Fruit fly (Drosophila melanogaster) whole organism, embryonic: Measurements from ENCODE around the gene dbe.

Source experiments
- CG11723 ChIP-seq: fragments of 200-800 bp; sonication (Bioruptor generic); optimal IDR thresholded peaks from 2 replicates; lab custom pipeline; 2017; ENCODE audit warnings: missing biosample characterization, mild to moderate bottlenecking, missing genetic modification characterization
- CG12071 ChIP-seq: fragments of 200-800 bp; sonication (Bioruptor generic); optimal IDR thresholded peaks from 3 replicates; lab custom pipeline; 2018; ENCODE audit warnings: missing biosample characterization, mild to moderate bottlenecking, missing genetic modification characterization
- CG12299 ChIP-seq: fragments of 200-800 bp; sonication (Bioruptor generic); optimal IDR thresholded peaks from 2 replicates; lab custom pipeline; 2018; ENCODE audit warnings: missing biosample characterization, mild to moderate bottlenecking, missing genetic modification characterization
- CG12659 ChIP-seq: fragments of 200-800 bp; sonication (Bioruptor generic); optimal IDR thresholded peaks from 3 replicates; lab custom pipeline; 2017; ENCODE audit warnings: mild to moderate bottlenecking, missing biosample characterization, missing genetic modification reagents, missing genetic modification characterization
- CG14860 ChIP-seq: fragments of 200-800 bp; sonication (Bioruptor generic); IDR thresholded peaks from 3 replicates; pipeline ENCODE4 v1.3.6; 2022; ENCODE audit warnings: missing biosample characterization, missing genetic modification characterization; ENCODE audit not compliant: partially characterized antibody
- CG16779 ChIP-seq: fragments of 200-800 bp; sonication (Bioruptor generic); IDR thresholded peaks from 2 replicates; pipeline ENCODE4 v1.3.6; 2022; ENCODE audit warnings: missing biosample characterization, missing genetic modification characterization
- CG17359 ChIP-seq: fragments of 200-800 bp; sonication (Bioruptor generic); optimal IDR thresholded peaks from 3 replicates; lab custom pipeline; 2018; ENCODE audit warnings: missing biosample characterization, mild to moderate bottlenecking, missing genetic modification characterization, moderate library complexity
- CG17568 ChIP-seq: fragments of 200-800 bp; sonication (Bioruptor generic); optimal IDR thresholded peaks from 2 replicates; lab custom pipeline; 2018; ENCODE audit warnings: missing biosample characterization, mild to moderate bottlenecking, missing genetic modification characterization, moderate library complexity
- CG18599 ChIP-seq: fragments of 200-800 bp; sonication (Bioruptor generic); optimal IDR thresholded peaks from 3 replicates; lab custom pipeline; 2017; ENCODE audit warnings: missing biosample characterization, missing genetic modification characterization, mild to moderate bottlenecking, moderate library complexity, missing genetic modification reagents
- CG18619 ChIP-seq: fragments of 200-800 bp; sonication (Bioruptor generic); optimal IDR thresholded peaks from 3 replicates; lab custom pipeline; 2017; ENCODE audit warnings: missing biosample characterization, mild to moderate bottlenecking, missing genetic modification characterization
- CG32532 ChIP-seq: fragments of 200-800 bp; sonication (Bioruptor generic); IDR thresholded peaks from 2 replicates; pipeline ENCODE4 v1.3.6; 2022; ENCODE audit warnings: missing biosample characterization, missing genetic modification characterization
- CG4424 ChIP-seq: fragments of 200-800 bp; sonication (Bioruptor generic); optimal IDR thresholded peaks from 3 replicates; lab custom pipeline; 2016; ENCODE audit warnings: missing biosample characterization, missing genetic modification characterization
- CG6683 ChIP-seq: fragments of 200-800 bp; sonication (Bioruptor generic); optimal IDR thresholded peaks from 2 replicates; lab custom pipeline; 2017; ENCODE audit warnings: missing biosample characterization, mild to moderate bottlenecking, missing genetic modification characterization, missing genetic modification reagents
- CG7928 ChIP-seq: fragments of 200-800 bp; sonication (Bioruptor generic); optimal IDR thresholded peaks from 2 replicates; lab custom pipeline; 2017; ENCODE audit warnings: missing biosample characterization, mild to moderate bottlenecking, missing genetic modification characterization
- CG9609 ChIP-seq: fragments of 200-800 bp; sonication (Bioruptor generic); optimal IDR thresholded peaks from 3 replicates; lab custom pipeline; 2016; ENCODE audit warnings: missing biosample characterization, missing genetic modification characterization
- CG9727 ChIP-seq: fragments of 200-800 bp; sonication (Bioruptor generic); optimal IDR thresholded peaks from 3 replicates; lab custom pipeline; 2017; ENCODE audit warnings: missing biosample characterization, mild to moderate bottlenecking, missing genetic modification characterization
- CoRest ChIP-seq: fragments of 200-800 bp; sonication (Bioruptor generic); optimal IDR thresholded peaks from 3 replicates; lab custom pipeline; 2018; ENCODE audit warnings: missing biosample characterization, mild to moderate bottlenecking, missing genetic modification characterization, moderate library complexity
- Deaf1 ChIP-seq: fragments of 200-800 bp; optimal IDR thresholded peaks from 3 replicates; lab custom pipeline; 2019; ENCODE audit warnings: missing biosample characterization, mild to moderate bottlenecking, missing genetic modification characterization, moderate library complexity
- Dip3 ChIP-seq: fragments of 200-800 bp; sonication (Bioruptor generic); optimal IDR thresholded peaks from 3 replicates; lab custom pipeline; 2016; ENCODE audit warnings: missing biosample characterization, missing genetic modification characterization
- Fer3 ChIP-seq: fragments of 200-800 bp; sonication (Bioruptor generic); optimal IDR thresholded peaks from 2 replicates; lab custom pipeline; 2018; ENCODE audit warnings: missing biosample characterization, mild to moderate bottlenecking, missing genetic modification characterization, moderate library complexity
- Hr78 ChIP-seq, 2 experiments: fragments of 200-800 bp in 1 of 2; fragments of >200 bp in 1 of 2; sonication (Bioruptor generic) in 1 of 2; optimal IDR thresholded peaks; 2 replicates each; lab custom pipeline; 2017 to 2019; ENCODE audit warnings: missing biosample characterization in 2 of 2, missing genetic modification characterization in 2 of 2, mild to moderate bottlenecking in 1 of 2, moderate library complexity in 1 of 2
- Jarid2 ChIP-seq: fragments of 200-800 bp; sonication (Bioruptor generic); optimal IDR thresholded peaks from 3 replicates; lab custom pipeline; 2017; ENCODE audit warnings: mild to moderate bottlenecking, missing biosample characterization, missing genetic modification reagents, missing genetic modification characterization
- Max ChIP-seq: fragments of 200-800 bp; sonication (Bioruptor generic); optimal IDR thresholded peaks from 2 replicates; lab custom pipeline; 2016; ENCODE audit warnings: missing biosample characterization, mild to moderate bottlenecking, missing genetic modification characterization
- Mrtf ChIP-seq: fragments of 200-800 bp; sonication (Bioruptor generic); IDR thresholded peaks from 3 replicates; pipeline ENCODE4 v1.3.6; 2022; ENCODE audit warnings: missing biosample characterization, missing genetic modification characterization
- Myb ChIP-seq: fragments of 200-800 bp; sonication (Bioruptor generic); optimal IDR thresholded peaks from 2 replicates; lab custom pipeline; 2016; ENCODE audit warnings: missing biosample characterization, missing genetic modification characterization
- NFAT ChIP-seq: fragments of 200-800 bp; sonication (Bioruptor generic); IDR thresholded peaks from 2 replicates; pipeline ENCODE4 v1.3.6; 2022; ENCODE audit warnings: missing biosample characterization, missing genetic modification characterization
- Nf-YA ChIP-seq: fragments of 200-800 bp; sonication (Bioruptor generic); IDR thresholded peaks from 2 replicates; pipeline ENCODE4 v1.3.6; 2022; ENCODE audit warnings: missing biosample characterization, missing genetic modification characterization
- Nf-YB ChIP-seq: fragments of 200-800 bp; sonication (Bioruptor generic); optimal IDR thresholded peaks from 3 replicates; lab custom pipeline; 2019; ENCODE audit warnings: missing biosample characterization, mild to moderate bottlenecking, missing genetic modification characterization, moderate library complexity
- PHDP ChIP-seq: fragments of 200-800 bp; sonication (Bioruptor generic); optimal IDR thresholded peaks from 3 replicates; lab custom pipeline; 2018; ENCODE audit warnings: missing biosample characterization, mild to moderate bottlenecking, missing genetic modification characterization, moderate library complexity
- Usf ChIP-seq: fragments of 200-800 bp; sonication (Bioruptor generic); optimal IDR thresholded peaks from 2 replicates; lab custom pipeline; 2017; ENCODE audit warnings: missing genotype, missing biosample characterization, missing genetic modification characterization
- Xrp1 ChIP-seq: fragments of 200-800 bp; sonication (Bioruptor generic); IDR thresholded peaks from 2 replicates; pipeline ENCODE4 v1.3.6; 2022; ENCODE audit warnings: missing biosample characterization, missing genetic modification characterization
- abd-A ChIP-seq: fragments of 200-800 bp; sonication (Bioruptor generic); optimal IDR thresholded peaks from 3 replicates; lab custom pipeline; 2019; ENCODE audit warnings: missing biosample characterization, mild to moderate bottlenecking, missing genetic modification characterization, moderate library complexity
- chinmo ChIP-seq: fragments of 200-800 bp; sonication (Bioruptor generic); IDR thresholded peaks from 4 replicates; pipeline ENCODE4 v1.3.6; 2022; ENCODE audit warnings: missing biosample characterization, missing genetic modification characterization; ENCODE audit not compliant: partially characterized antibody
- da ChIP-seq: fragments of 200-800 bp; sonication (Bioruptor generic); optimal IDR thresholded peaks from 2 replicates; lab custom pipeline; 2016; ENCODE audit warnings: missing biosample characterization, missing genetic modification characterization
- dmrt11E ChIP-seq: fragments of 200-800 bp; sonication (Bioruptor generic); optimal IDR thresholded peaks from 3 replicates; lab custom pipeline; 2018; ENCODE audit warnings: missing biosample characterization, mild to moderate bottlenecking, missing genetic modification characterization, moderate library complexity
- fd102C ChIP-seq: fragments of 200-800 bp; sonication (Bioruptor generic); optimal IDR thresholded peaks from 2 replicates; lab custom pipeline; 2018; ENCODE audit warnings: missing biosample characterization, mild to moderate bottlenecking, missing genetic modification characterization, moderate library complexity
- gsb ChIP-seq: fragments of 200-800 bp; sonication (Bioruptor generic); IDR thresholded peaks from 2 replicates; pipeline ENCODE4 v1.3.6; 2022; ENCODE audit warnings: missing biosample characterization, missing genetic modification characterization
- gt ChIP-seq: fragments of 200-800 bp; sonication (Bioruptor generic); IDR thresholded peaks from 2 replicates; pipeline ENCODE4 v1.3.6; 2022; ENCODE audit warnings: missing biosample characterization, missing genetic modification characterization
- jing ChIP-seq: fragments of 200-800 bp; sonication (Bioruptor generic); optimal IDR thresholded peaks from 2 replicates; lab custom pipeline; 2018; ENCODE audit warnings: missing biosample characterization, mild to moderate bottlenecking, missing genetic modification characterization
- lab ChIP-seq: fragments of 200-800 bp; sonication (Bioruptor generic); optimal IDR thresholded peaks from 3 replicates; lab custom pipeline; 2017; ENCODE audit warnings: missing biosample characterization, missing genetic modification characterization, mild to moderate bottlenecking, moderate library complexity, missing genetic modification reagents
- lbe ChIP-seq: fragments of 200-800 bp; sonication (Bioruptor generic); optimal IDR thresholded peaks from 2 replicates; lab custom pipeline; 2016; ENCODE audit warnings: missing biosample characterization, mild to moderate bottlenecking, missing genetic modification characterization
- oc ChIP-seq: fragments of 200-800 bp; sonication (Bioruptor generic); optimal IDR thresholded peaks from 2 replicates; lab custom pipeline; 2018; ENCODE audit warnings: missing biosample characterization, mild to moderate bottlenecking, missing genetic modification characterization, moderate library complexity
- phol ChIP-seq: fragments of 200-800 bp; sonication (Bioruptor generic); optimal IDR thresholded peaks from 3 replicates; lab custom pipeline; 2018; ENCODE audit warnings: missing biosample characterization, mild to moderate bottlenecking, missing genetic modification characterization, moderate library complexity
- run ChIP-seq: fragments of 200-800 bp; sonication (Bioruptor generic); optimal IDR thresholded peaks from 3 replicates; lab custom pipeline; 2018; ENCODE audit warnings: missing biosample characterization, mild to moderate bottlenecking, missing genetic modification characterization
- sna ChIP-seq: fragments of 200-800 bp; sonication (Bioruptor generic); IDR thresholded peaks from 2 replicates; pipeline ENCODE4 v1.3.6; 2022; ENCODE audit warnings: missing biosample characterization, missing genetic modification characterization; ENCODE audit not compliant: partially characterized antibody
- sob ChIP-seq: fragments of 200-800 bp; sonication (Bioruptor generic); IDR thresholded peaks from 2 replicates; pipeline ENCODE4 v1.3.6; 2022; ENCODE audit warnings: missing biosample characterization, missing genetic modification characterization
- stc ChIP-seq: fragments of 200-800 bp; sonication (Bioruptor generic); IDR thresholded peaks from 2 replicates; pipeline ENCODE4 v1.3.6; 2022; ENCODE audit warnings: missing biosample characterization, missing genetic modification characterization
- toy ChIP-seq: fragments of 200-800 bp; sonication (Bioruptor generic); IDR thresholded peaks from 2 replicates; pipeline ENCODE4 v1.3.6; 2022; ENCODE audit warnings: missing biosample characterization, missing genetic modification characterization
- zen ChIP-seq: fragments of 200-800 bp; sonication (Bioruptor generic); optimal IDR thresholded peaks from 3 replicates; lab custom pipeline; 2018; ENCODE audit warnings: missing biosample characterization, mild to moderate bottlenecking, missing genetic modification characterization, moderate library complexity
- zfh2 ChIP-seq: fragments of 200-800 bp; sonication (Bioruptor generic); optimal IDR thresholded peaks from 2 replicates; lab custom pipeline; 2016; ENCODE audit warnings: missing biosample characterization, missing genetic modification characterization

Gene dbe

dm6 chr2L:865851-866250 is 3.8 kb downstream of the dbe start (continued):
- TF ChIP-seq gt (GFP tag; lab: Robert Waterston, UW) (peak; percentile 81), CG18619 (peak; percentile 96), CG7928 (peak; percentile 77), CG9727 (peak; percentile 97), CG12659 (GFP tag; lab: Kevin White, UChicago) (peak; percentile 96), phol (tag; lab: Kevin White, UChicago) (peak; percentile 95), Max (GFP tag; lab: Kevin White, UChicago) (peak; percentile 96), abd-A (tag; lab: Kevin White, UChicago) (peak; percentile 48), CG11723 (GFP tag; lab: Kevin White, UChicago) (peak; percentile 91), CG17359 (tag; lab: Kevin White, UChicago) (peak; percentile 98), dmrt11E (tag; lab: Kevin White, UChicago) (peak; percentile 94), CG16779 (GFP tag; lab: Robert Waterston, UW) (peak; percentile 95), sna (GFP tag; lab: Robert Waterston, UW) (no peak), CG32532 (GFP tag; lab: Robert Waterston, UW) (peak; percentile 97), CG9609 (GFP tag; lab: Kevin White, UChicago) (peak; percentile 93), CG4424 (GFP tag; lab: Kevin White, UChicago) (peak; percentile 97), Jarid2 (GFP tag; lab: Kevin White, UChicago) (peak; percentile 77), da (GFP tag; lab: Kevin White, UChicago) (peak; percentile 82), Nf-YB (GFP tag; lab: Kevin White, UChicago) (peak; percentile 84), sob (GFP tag; lab: Robert Waterston, UW) (peak; percentile 97), gsb (GFP tag; lab: Robert Waterston, UW) (peak; percentile 95), CoRest (tag; lab: Kevin White, UChicago) (peak; percentile 96), fd102C (GFP tag; lab: Kevin White, UChicago) (peak; percentile 92), Deaf1 (tag; lab: Kevin White, UChicago) (peak; percentile 76), zfh2 (peak; percentile 95), oc (tag; lab: Kevin White, UChicago) (peak; percentile 97), Myb (GFP tag; lab: Kevin White, UChicago) (peak; percentile 80), CG14860 (GFP tag; lab: Robert Waterston, UW) (no peak), CG12299 (peak; percentile 90), Dip3 (peak; percentile 96), lbe (peak; percentile 97), NFAT (peak; percentile 95), Fer3 (peak; percentile 96), Usf (peak; percentile 87), PHDP (peak; percentile 95), Nf-YA (GFP tag; lab: Robert Waterston, UW) (peak; percentile 92), CG6683 (GFP tag; lab: Kevin White, UChicago) (peak; percentile 88), stc (GFP tag; lab: Robert Waterston, UW) (peak; percentile 96), jing (GFP tag; lab: Kevin White, UChicago) (peak; percentile 94), CG12071 (GFP tag; lab: Kevin White, UChicago) (peak; percentile 96), Mrtf (GFP tag; lab: Robert Waterston, UW) (peak; percentile 95), toy (GFP tag; lab: Robert Waterston, UW) (peak; percentile 88), Xrp1 (GFP tag; lab: Robert Waterston, UW) (peak; percentile 97), chinmo (GFP tag; lab: Robert Waterston, UW) (no peak), run (peak; percentile 89), Hr78 (GFP tag; optimal IDR thresholded peaks at IDR 0.05; lab: Kevin White, UChicago) (peak in 1 of 2 experiments; percentile 94), CG17568 (GFP tag; lab: Kevin White, UChicago) (peak; percentile 95), zen (tag; lab: Kevin White, UChicago) (peak; percentile 97), lab (GFP tag; lab: Kevin White, UChicago) (peak; percentile 98), CG18599 (GFP tag; lab: Kevin White, UChicago) (peak; percentile 97)
